Worm (Caenorhabditis elegans) whole organism, early embryonic: Measurements from ENCODE around the gene smut-1.

Source experiments
- B0310.2 ChIP-seq: sonication (generic microtip); optimal IDR thresholded peaks from 2 replicates; lab custom pipeline; 2016; ENCODE audit warnings: mild to moderate bottlenecking, missing genetic modification characterization, missing compliant biosample characterization
- F13C5.2 ChIP-seq: sonication (generic microtip); optimal IDR thresholded peaks from 2 replicates; lab custom pipeline; 2017; ENCODE audit warnings: mild to moderate bottlenecking, missing genetic modification characterization, inconsistent platforms, missing compliant biosample characterization
- ama-1 ChIP-seq: fragments of 150-350 bp; optimal IDR thresholded peaks from 2 replicates; lab custom pipeline; 2014
- ceh-13 ChIP-seq: fragments of 200-800 bp; sonication (Bioruptor generic); optimal IDR thresholded peaks from 2 replicates; lab custom pipeline; 2018; ENCODE audit warnings: mild to moderate bottlenecking, missing genetic modification characterization, missing compliant biosample characterization
- ets-7 ChIP-seq: sonication (generic microtip); optimal IDR thresholded peaks from 2 replicates; lab custom pipeline; 2016; ENCODE audit warnings: missing genotype, missing genetic modification characterization, missing compliant biosample characterization
- flt-1 ChIP-seq: fragments of 200-800 bp; sonication (Bioruptor generic); IDR thresholded peaks from 2 replicates; pipeline ENCODE4 v1.3.6; 2022; ENCODE audit warnings: missing genetic modification characterization, missing compliant biosample characterization
- hmbx-1 ChIP-seq: sonication (generic microtip); optimal IDR thresholded peaks from 2 replicates; lab custom pipeline; 2016; ENCODE audit warnings: mild to moderate bottlenecking, missing genetic modification characterization, missing compliant biosample characterization
- hmg-4 ChIP-seq: fragments of 200-800 bp; sonication (Bioruptor generic); optimal IDR thresholded peaks from 2 replicates; lab custom pipeline; 2018; ENCODE audit warnings: mild to moderate bottlenecking, missing genetic modification characterization, missing compliant biosample characterization
- hnd-1 ChIP-seq: sonication (generic microtip); optimal IDR thresholded peaks from 2 replicates; lab custom pipeline; 2016; ENCODE audit warnings: missing genetic modification characterization, missing compliant biosample characterization
- pes-1 ChIP-seq: fragments of 200-800 bp; sonication (Bioruptor generic); IDR thresholded peaks from 2 replicates; pipeline ENCODE4 v1.3.6; 2022; ENCODE audit warnings: missing genetic modification reagents, missing genetic modification characterization, missing compliant biosample characterization
- scrt-1 ChIP-seq: fragments of 200-800 bp; sonication (Bioruptor generic); IDR thresholded peaks from 2 replicates; pipeline ENCODE4 v1.3.6; 2022; ENCODE audit warnings: missing genetic modification characterization, missing compliant biosample characterization
- tbx-11 ChIP-seq: fragments of 200-800 bp; sonication (Bioruptor generic); IDR thresholded peaks from 2 replicates; pipeline ENCODE4 v1.3.6; 2022; ENCODE audit warnings: missing genetic modification characterization, missing compliant biosample characterization
- tra-4 ChIP-seq: sonication (generic microtip); optimal IDR thresholded peaks from 2 replicates; lab custom pipeline; 2017; ENCODE audit warnings: missing genetic modification characterization, missing compliant biosample characterization

ce11 chrV:6101243-6101898 is 4.5 kb downstream of the smut-1 start:
- no peak for TF ChIP-seq scrt-1 (GFP tag; lab: Robert Waterston, UW)
- TF ChIP-seq pes-1 (GFP tag; lab: Robert Waterston, UW), result no peak
- no peak for TF ChIP-seq hmbx-1 (tag; lab: Kevin White, UChicago)
- TF ChIP-seq ama-1 (lab: Kevin White, UChicago), result no peak
- no peak for TF ChIP-seq tbx-11 (GFP tag; lab: Robert Waterston, UW)
- no peak for TF ChIP-seq ets-7 (tag; lab: Kevin White, UChicago)
- no peak for TF ChIP-seq hmg-4
- TF ChIP-seq flt-1 (GFP tag; lab: Robert Waterston, UW), result no peak
- TF ChIP-seq ceh-13 (GFP tag; lab: Kevin White, UChicago), result no peak
- TF ChIP-seq F13C5.2 (tag; lab: Kevin White, UChicago), result no peak
- no peak for TF ChIP-seq tra-4 (tag; lab: Kevin White, UChicago)
- TF ChIP-seq B0310.2, result no peak
- TF ChIP-seq hnd-1, result no peak
